Worm (Caenorhabditis elegans) whole organism, late embryonic: ENCODE data around the gene B0336.7.

Experiments used
- C08G9.2 ChIP-seq: sonication (generic microtip); optimal IDR thresholded peaks from 2 replicates; lab custom pipeline; 2016; ENCODE audit warnings: mild to moderate bottlenecking, missing genetic modification characterization, moderate library complexity, missing compliant biosample characterization
- C38D4.7 ChIP-seq: fragments of 200-800 bp; sonication (Bioruptor generic); optimal IDR thresholded peaks from 2 replicates; lab custom pipeline; 2018; ENCODE audit warnings: mild to moderate bottlenecking, missing genetic modification characterization, moderate library complexity, missing compliant biosample characterization
- T23F11.4 ChIP-seq: fragments of 200-800 bp; sonication (Bioruptor generic); optimal IDR thresholded peaks from 2 replicates; lab custom pipeline; 2018; ENCODE audit warnings: mild to moderate bottlenecking, missing genetic modification characterization, missing compliant biosample characterization
- ceh-18 ChIP-seq: sonication (generic microtip); optimal IDR thresholded peaks from 2 replicates; lab custom pipeline; 2016; ENCODE audit warnings: missing genetic modification characterization, missing compliant biosample characterization
- ceh-19 ChIP-seq: fragments of 200-800 bp; sonication (Bioruptor generic); optimal IDR thresholded peaks from 2 replicates; lab custom pipeline; 2018; ENCODE audit warnings: mild to moderate bottlenecking, missing genetic modification characterization, missing compliant biosample characterization
- ceh-22 ChIP-seq: sonication (generic microtip); optimal IDR thresholded peaks from 2 replicates; lab custom pipeline; 2017; ENCODE audit warnings: missing biosample characterization, missing genetic modification characterization
- ceh-24 ChIP-seq: sonication (generic microtip); optimal IDR thresholded peaks from 2 replicates; lab custom pipeline; 2016; ENCODE audit warnings: mild to moderate bottlenecking, missing genetic modification characterization, missing compliant biosample characterization
- ceh-31 ChIP-seq: sonication (generic microtip); optimal IDR thresholded peaks from 2 replicates; lab custom pipeline; 2016; ENCODE audit warnings: missing genetic modification characterization, missing compliant biosample characterization
- ceh-34 ChIP-seq: sonication (generic microtip); optimal IDR thresholded peaks from 2 replicates; lab custom pipeline; 2016; ENCODE audit warnings: mild to moderate bottlenecking, missing genetic modification characterization, missing compliant biosample characterization
- ceh-45 ChIP-seq: fragments of 200-800 bp; sonication (Bioruptor generic); IDR thresholded peaks from 2 replicates; pipeline ENCODE4 v1.3.6; 2022; ENCODE audit warnings: missing genetic modification reagents, missing genetic modification characterization, missing compliant biosample characterization
- ceh-9 ChIP-seq: sonication (generic microtip); optimal IDR thresholded peaks from 2 replicates; lab custom pipeline; 2016; ENCODE audit warnings: mild to moderate bottlenecking, missing genetic modification characterization, inconsistent platforms, missing compliant biosample characterization
- che-1 ChIP-seq: sonication (generic microtip); optimal IDR thresholded peaks from 2 replicates; lab custom pipeline; 2016; ENCODE audit warnings: mild to moderate bottlenecking, missing genetic modification characterization, missing compliant biosample characterization
- dve-1 ChIP-seq: sonication (generic microtip); optimal IDR thresholded peaks from 2 replicates; lab custom pipeline; 2017; ENCODE audit warnings: antibody characterized with exemption, mild to moderate bottlenecking, missing genetic modification characterization, missing compliant biosample characterization
- ets-4 ChIP-seq: sonication (generic microtip); optimal IDR thresholded peaks from 2 replicates; lab custom pipeline; 2016; ENCODE audit warnings: missing genetic modification characterization, missing compliant biosample characterization
- eyg-1 ChIP-seq: sonication (generic microtip); optimal IDR thresholded peaks from 2 replicates; lab custom pipeline; 2016; ENCODE audit warnings: missing genotype, missing genetic modification characterization, missing compliant biosample characterization
- fkh-10 ChIP-seq: fragments of 150-350 bp; optimal IDR thresholded peaks from 2 replicates; lab custom pipeline; 2014; ENCODE audit warnings: missing biosample characterization, missing genetic modification reagents, missing genetic modification characterization
- fkh-6 ChIP-seq: sonication (generic microtip); optimal IDR thresholded peaks from 2 replicates; lab custom pipeline; 2016; ENCODE audit warnings: missing genetic modification characterization, missing compliant biosample characterization
- hlh-13 ChIP-seq: fragments of 200-800 bp; sonication (Bioruptor generic); optimal IDR thresholded peaks from 2 replicates; lab custom pipeline; 2018; ENCODE audit warnings: mild to moderate bottlenecking, missing genetic modification characterization, missing compliant biosample characterization
- hlh-30 ChIP-seq: sonication (generic microtip); optimal IDR thresholded peaks from 2 replicates; lab custom pipeline; 2017; ENCODE audit warnings: antibody characterized with exemption, missing genetic modification characterization, missing compliant biosample characterization; ENCODE audit not compliant: insufficient read depth
- lim-6 ChIP-seq: sonication (generic microtip); optimal IDR thresholded peaks from 2 replicates; lab custom pipeline; 2016; ENCODE audit warnings: missing genetic modification characterization, missing compliant biosample characterization
- nfya-1 ChIP-seq: sonication (generic microtip); optimal IDR thresholded peaks from 2 replicates; lab custom pipeline; 2017; ENCODE audit warnings: missing genetic modification characterization, mild to moderate bottlenecking, missing compliant biosample characterization, antibody characterized with exemption, moderate library complexity
- odd-2 ChIP-seq: sonication (generic microtip); optimal IDR thresholded peaks from 2 replicates; lab custom pipeline; 2017; ENCODE audit warnings: antibody characterized with exemption, mild to moderate bottlenecking, missing genetic modification characterization, missing compliant biosample characterization
- pag-3 ChIP-seq: sonication (generic microtip); optimal IDR thresholded peaks from 2 replicates; lab custom pipeline; 2016; ENCODE audit warnings: missing compliant biosample characterization, missing genetic modification characterization, borderline replicate concordance
- pat-9 ChIP-seq: fragments of 200-800 bp; sonication (Bioruptor generic); optimal IDR thresholded peaks from 2 replicates; lab custom pipeline; 2018; ENCODE audit warnings: mild to moderate bottlenecking, missing genetic modification characterization, moderate library complexity, missing compliant biosample characterization
- pha-4 ChIP-seq: fragments of 150-350 bp; optimal IDR thresholded peaks from 2 replicates; lab custom pipeline; 2018; ENCODE audit warnings: missing biosample characterization, missing genetic modification reagents, missing genetic modification characterization
- ref-2 ChIP-seq: sonication (generic microtip); optimal IDR thresholded peaks from 2 replicates; lab custom pipeline; 2016; ENCODE audit warnings: missing genetic modification characterization, missing compliant biosample characterization
- rnt-1 ChIP-seq: sonication (generic microtip); optimal IDR thresholded peaks from 2 replicates; lab custom pipeline; 2016; ENCODE audit warnings: missing genetic modification characterization, missing compliant biosample characterization
- tbx-7 ChIP-seq: sonication (generic microtip); optimal IDR thresholded peaks from 2 replicates; lab custom pipeline; 2016; ENCODE audit warnings: missing genotype, missing genetic modification characterization, missing compliant biosample characterization
- ttx-3 ChIP-seq: sonication (generic microtip); optimal IDR thresholded peaks from 2 replicates; lab custom pipeline; 2016; ENCODE audit warnings: missing genetic modification reagents, missing genetic modification characterization, missing compliant biosample characterization
- unc-3 ChIP-seq, 2 experiments: fragments of 200-800 bp in 1 of 2; sonication (Bioruptor generic) in 1 of 2; sonication (generic microtip) in 1 of 2; conservative IDR thresholded peaks in 1 of 2; optimal IDR thresholded peaks in 1 of 2; 2 replicates each; pipeline versions ENCODE4 v1.3.6 to Lab custom; 2016 to 2022; ENCODE audit warnings: missing compliant biosample characterization in 2 of 2, missing genetic modification characterization in 2 of 2, missing genetic modification reagents in 1 of 2
- unc-42 ChIP-seq: sonication (generic microtip); optimal IDR thresholded peaks from 2 replicates; lab custom pipeline; 2016; ENCODE audit warnings: missing genotype, missing genetic modification characterization, missing compliant biosample characterization
- unc-55 ChIP-seq: sonication (generic microtip); optimal IDR thresholded peaks from 2 replicates; lab custom pipeline; 2017; ENCODE audit warnings: missing biosample characterization, missing genetic modification reagents, missing genetic modification characterization
- zip-5 ChIP-seq: sonication (generic microtip); optimal IDR thresholded peaks from 2 replicates; lab custom pipeline; 2016; ENCODE audit warnings: missing genetic modification characterization, missing compliant biosample characterization

The B0336.7 gene

ce11 chrIII:5706077-5706627, 9.0 kb upstream of the B0336.7 start, which contains the start of gene rpl-23 (continued):
- TF ChIP-seq hlh-13 (no peak), ceh-18 (tag; lab: Kevin White, UChicago) (peak; percentile 60), lim-6 (tag; lab: Kevin White, UChicago) (no peak), unc-3 (GFP tag; conservative IDR thresholded peaks at IDR 0.05; lab: Robert Waterston, UW) (no peak), unc-3 (tag; optimal IDR thresholded peaks at IDR 0.05; lab: Kevin White, UChicago) (no peak)

- TF ChIP-seq ceh-34 (tag; lab: Kevin White, UChicago) (no peak), ttx-3 (tag; lab: Kevin White, UChicago) (no peak), che-1 (tag; lab: Kevin White, UChicago) (no peak), ceh-45 (GFP tag; lab: Robert Waterston, UW) (no peak), fkh-6 (tag; lab: Kevin White, UChicago) (no peak), zip-5 (tag; lab: Kevin White, UChicago) (no peak), tbx-7 (no peak), hlh-30 (tag; lab: Kevin White, UChicago) (no peak), C38D4.7 (GFP tag; lab: Kevin White, UChicago) (no peak), ceh-19 (GFP tag; lab: Kevin White, UChicago) (no peak), unc-42 (tag; lab: Kevin White, UChicago) (no peak), pat-9 (no peak), nfya-1 (no peak), ceh-24 (no peak), ets-4 (tag; lab: Kevin White, UChicago) (no peak)
These were observed 8.2 kb upstream of the B0336.7 start, which contains the start of gene swp-1 for ce11 chrIII:5705228-5705888. TSS of gene swp-1 (minus strand) at chrIII:5705525.

ce11 chrIII:5701491-5701890, 4.3 kb upstream of the B0336.7 start:
- TF ChIP-seq fkh-10 (GFP tag; lab: Kevin White, UChicago) (no peak), ceh-18 (tag; lab: Kevin White, UChicago) (no peak), T23F11.4 (GFP tag; lab: Kevin White, UChicago) (no peak), pha-4 (tag; lab: Kevin White, UChicago) (no peak), dve-1 (tag; lab: Kevin White, UChicago) (no peak), C08G9.2 (tag; lab: Kevin White, UChicago) (no peak), ceh-34 (tag; lab: Kevin White, UChicago) (no peak), unc-3 (GFP tag; conservative IDR thresholded peaks at IDR 0.05; lab: Robert Waterston, UW) (no peak), unc-3 (tag; optimal IDR thresholded peaks at IDR 0.05; lab: Kevin White, UChicago) (no peak), ceh-9 (tag; lab: Kevin White, UChicago) (no peak), eyg-1 (tag; lab: Kevin White, UChicago) (no peak), odd-2 (no peak), ceh-22 (tag; lab: Kevin White, UChicago) (no peak), ceh-31 (no peak), ttx-3 (tag; lab: Kevin White, UChicago) (no peak)

ce11 chrIII:5697963-5698730, 981 bp upstream of the B0336.7 start, which contains the start of the genes lgg-3 and rgs-5:
TSS of gene lgg-3 (minus strand) at chrIII:5698013.
TSS of gene rgs-5 (plus strand) at chrIII:5698555.
- no peak for TF ChIP-seq unc-55
- TF ChIP-seq pag-3 = no peak
- TF ChIP-seq C08G9.2 (tag; lab: Kevin White, UChicago) = no peak
- no peak for TF ChIP-seq ref-2 (tag; lab: Kevin White, UChicago)
- peak; percentile 18 for TF ChIP-seq unc-42 (tag; lab: Kevin White, UChicago)
- TF ChIP-seq nfya-1 = peak; percentile 21
- TF ChIP-seq ets-4 (tag; lab: Kevin White, UChicago) = peak; percentile 2
- no peak for TF ChIP-seq rnt-1 (tag; lab: Kevin White, UChicago)
- TF ChIP-seq, all 69 proteins: peak for 3
